Worm (Caenorhabditis elegans) whole organism, L4 larva: ENCODE measurements around the gene mab-3.
A peak's percentile ranks its signal among the peaks of the same experiment; 100 is the strongest.

Experiments
- D1046.2 ChIP-seq: fragments of 200-800 bp; sonication (Bioruptor generic); IDR thresholded peaks from 2 replicates; pipeline ENCODE4 v1.3.6; 2022; ENCODE audit warnings: missing genetic modification characterization, missing compliant biosample characterization
- F37D6.2 ChIP-seq: sonication (generic microtip); optimal IDR thresholded peaks from 2 replicates; lab custom pipeline; 2016; ENCODE audit warnings: mild to moderate bottlenecking, missing genetic modification characterization, missing compliant biosample characterization
- F44E2.7 ChIP-seq: fragments of 200-800 bp; sonication (Bioruptor generic); IDR thresholded peaks from 2 replicates; pipeline ENCODE4 v2.1.2; 2022; ENCODE audit warnings: missing genetic modification characterization, missing compliant biosample characterization
- F49E8.2 ChIP-seq: sonication (generic microtip); optimal IDR thresholded peaks from 2 replicates; lab custom pipeline; 2016; ENCODE audit warnings: missing compliant biosample characterization, mild to moderate bottlenecking, missing genetic modification characterization, borderline replicate concordance
- T26A8.4 ChIP-seq: fragments of 200-800 bp; sonication (Bioruptor generic); IDR thresholded peaks from 2 replicates; pipeline ENCODE4 v1.3.6; 2022; ENCODE audit warnings: missing genetic modification characterization, missing compliant biosample characterization
- Y48G9A.11 ChIP-seq: fragments of 200-800 bp; sonication (Bioruptor generic); IDR thresholded peaks from 2 replicates; pipeline ENCODE4 v1.3.6; 2022; ENCODE audit warnings: missing genetic modification reagents, missing genetic modification characterization, missing compliant biosample characterization
- Y5F2A.4 ChIP-seq: fragments of 200-800 bp; sonication (Bioruptor generic); optimal IDR thresholded peaks from 2 replicates; lab custom pipeline; 2018; ENCODE audit warnings: mild to moderate bottlenecking, missing genetic modification characterization, missing compliant biosample characterization
- ZK337.2 ChIP-seq: fragments of 200-800 bp; sonication (Bioruptor generic); IDR thresholded peaks from 2 replicates; pipeline ENCODE4 v1.3.6; 2022; ENCODE audit warnings: missing genetic modification reagents, missing genetic modification characterization, missing compliant biosample characterization
- aly-2 ChIP-seq: sonication (generic microtip); optimal IDR thresholded peaks from 2 replicates; lab custom pipeline; 2018; ENCODE audit warnings: missing biosample characterization, missing genetic modification characterization
- ama-1 ChIP-seq: fragments of 150-350 bp; optimal IDR thresholded peaks from 2 replicates; lab custom pipeline; 2014; ENCODE audit warnings: inconsistent platforms, mixed read lengths
- ceh-20 ChIP-seq: fragments of 200-800 bp; sonication (Bioruptor generic); IDR thresholded peaks from 2 replicates; pipeline ENCODE4 v1.3.6; 2022; ENCODE audit warnings: missing genetic modification reagents, missing genetic modification characterization, missing compliant biosample characterization
- ces-1 ChIP-seq: fragments of 150-350 bp; sonication (generic microtip); optimal IDR thresholded peaks from 4 replicates; lab custom pipeline; 2014; ENCODE audit warnings: missing biosample characterization, missing genetic modification reagents, missing genetic modification characterization
- ctbp-1 ChIP-seq: fragments of 200-800 bp; sonication (Bioruptor generic); IDR thresholded peaks from 2 replicates; pipeline ENCODE4 v1.3.6; 2022; ENCODE audit warnings: missing genetic modification reagents, missing genetic modification characterization, missing compliant biosample characterization
- daf-16 ChIP-seq, 3 experiments: sonication (generic microtip); optimal IDR thresholded peaks; 2 replicates each; lab custom pipeline; 2016 to 2017; ENCODE audit warnings: missing genetic modification characterization in 3 of 3, missing genetic modification reagents in 3 of 3, mild to moderate bottlenecking in 2 of 3, missing compliant biosample characterization in 2 of 3, missing biosample characterization in 1 of 3, moderate library complexity in 1 of 3
- daf-19 ChIP-seq: fragments of 200-800 bp; sonication (Bioruptor generic); conservative IDR thresholded peaks from 2 replicates; pipeline ENCODE4 v1.3.6; 2022; ENCODE audit warnings: missing genetic modification characterization, missing compliant biosample characterization
- dmd-8 ChIP-seq: fragments of 200-800 bp; sonication (Bioruptor generic); IDR thresholded peaks from 2 replicates; pipeline ENCODE4 v1.3.6; 2022; ENCODE audit warnings: missing genetic modification characterization, missing compliant biosample characterization
- dmd-9 ChIP-seq: fragments of 200-800 bp; sonication (Bioruptor generic); IDR thresholded peaks from 2 replicates; pipeline ENCODE4 v1.3.6; 2022; ENCODE audit warnings: missing genetic modification reagents, missing genetic modification characterization, missing compliant biosample characterization
- duxl-1 ChIP-seq: sonication (generic microtip); optimal IDR thresholded peaks from 2 replicates; lab custom pipeline; 2016; ENCODE audit warnings: mild to moderate bottlenecking, missing genetic modification characterization, moderate library complexity, missing compliant biosample characterization; ENCODE audit not compliant: poor library complexity
- egl-43 ChIP-seq: fragments of 200-800 bp; sonication (Bioruptor generic); IDR thresholded peaks from 2 replicates; pipeline ENCODE4 v1.3.6; 2022; ENCODE audit warnings: missing genetic modification reagents, missing genetic modification characterization, missing compliant biosample characterization
- gei-8 ChIP-seq: fragments of 200-800 bp; sonication (Bioruptor generic); optimal IDR thresholded peaks from 2 replicates; lab custom pipeline; 2018; ENCODE audit warnings: mild to moderate bottlenecking, missing genetic modification characterization, missing compliant biosample characterization
- hif-1 ChIP-seq, 2 experiments: sonication (generic microtip); optimal IDR thresholded peaks; 2 replicates each; lab custom pipeline; 2016 to 2017; ENCODE audit warnings: missing compliant biosample characterization in 2 of 2, missing genetic modification characterization in 2 of 2, missing genetic modification reagents in 2 of 2, missing genotype in 2 of 2, mild to moderate bottlenecking in 1 of 2
- hlh-11 ChIP-seq: fragments of 200-800 bp; sonication (Bioruptor generic); optimal IDR thresholded peaks from 2 replicates; lab custom pipeline; 2018; ENCODE audit warnings: mild to moderate bottlenecking, missing genetic modification characterization, missing compliant biosample characterization
- hlh-30 ChIP-seq: sonication (generic microtip); optimal IDR thresholded peaks from 2 replicates; lab custom pipeline; 2017; ENCODE audit warnings: antibody characterized with exemption, mild to moderate bottlenecking, missing genetic modification characterization, missing compliant biosample characterization; ENCODE audit not compliant: insufficient read depth
- lin-1 ChIP-seq: fragments of 200-800 bp; sonication (Bioruptor generic); IDR thresholded peaks from 2 replicates; pipeline ENCODE4 v1.3.6; 2022; ENCODE audit warnings: missing genetic modification reagents, missing genetic modification characterization, missing compliant biosample characterization
- lin-15B ChIP-seq: fragments of 150-350 bp; sonication (generic microtip); optimal IDR thresholded peaks from 3 replicates; lab custom pipeline; 2014; ENCODE audit warnings: missing biosample characterization, missing genetic modification characterization
- lin-29 ChIP-seq: fragments of 200-800 bp; sonication (Bioruptor generic); IDR thresholded peaks from 2 replicates; pipeline ENCODE4 v1.3.6; 2022; ENCODE audit warnings: missing genetic modification reagents, missing genetic modification characterization, missing compliant biosample characterization
- lin-38 ChIP-seq: fragments of 200-800 bp; sonication (Bioruptor generic); IDR thresholded peaks from 2 replicates; pipeline ENCODE4 v1.3.6; 2022; ENCODE audit warnings: missing genetic modification reagents, missing genetic modification characterization, missing compliant biosample characterization
- lin-39 ChIP-seq: fragments of 150-350 bp; optimal IDR thresholded peaks from 2 replicates; lab custom pipeline; 2014; ENCODE audit warnings: missing biosample characterization, missing genetic modification reagents, missing genetic modification characterization
- lir-3 ChIP-seq: sonication (generic microtip); optimal IDR thresholded peaks from 2 replicates; lab custom pipeline; 2016; ENCODE audit warnings: mild to moderate bottlenecking, missing genetic modification characterization, missing compliant biosample characterization
- madf-9 ChIP-seq: fragments of 200-800 bp; sonication (Bioruptor generic); conservative IDR thresholded peaks from 2 replicates; pipeline ENCODE4 v1.3.6; 2022; ENCODE audit warnings: missing genetic modification reagents, missing genetic modification characterization, missing compliant biosample characterization
- mdl-1 ChIP-seq, 2 experiments: fragments of 150-350 bp in 1 of 2; sonication (generic microtip) in 1 of 2; optimal IDR thresholded peaks; 2 replicates each; lab custom pipeline; 2014 to 2017; ENCODE audit warnings: missing biosample characterization in 2 of 2, missing genetic modification characterization in 2 of 2
- mdt-29 ChIP-seq: fragments of 200-800 bp; sonication (Bioruptor generic); IDR thresholded peaks from 2 replicates; pipeline ENCODE4 v1.3.6; 2022; ENCODE audit warnings: missing genetic modification reagents, missing genetic modification characterization, missing compliant biosample characterization
- mep-1 ChIP-seq: fragments of 150-350 bp; sonication (generic microtip); optimal IDR thresholded peaks from 3 replicates; lab custom pipeline; 2014; ENCODE audit warnings: missing biosample characterization, missing genetic modification characterization
- nhr-10 ChIP-seq: fragments of 150-350 bp; optimal IDR thresholded peaks from 2 replicates; lab custom pipeline; 2014; ENCODE audit warnings: missing biosample characterization, missing genetic modification characterization
- nhr-11 ChIP-seq: fragments of 150-350 bp; optimal IDR thresholded peaks from 2 replicates; lab custom pipeline; 2014; ENCODE audit warnings: missing biosample characterization, missing genetic modification characterization
- nhr-111 ChIP-seq: fragments of 200-800 bp; sonication (Bioruptor generic); optimal IDR thresholded peaks from 2 replicates; lab custom pipeline; 2018; ENCODE audit warnings: mild to moderate bottlenecking, missing genetic modification characterization, missing compliant biosample characterization
- nhr-237 ChIP-seq: sonication (generic microtip); optimal IDR thresholded peaks from 2 replicates; lab custom pipeline; 2017; ENCODE audit warnings: missing biosample characterization, missing genetic modification characterization
- nhr-25 ChIP-seq: sonication (generic microtip); optimal IDR thresholded peaks from 2 replicates; lab custom pipeline; 2017; ENCODE audit warnings: missing genetic modification characterization, mild to moderate bottlenecking, missing compliant biosample characterization, antibody characterized with exemption, moderate library complexity, borderline replicate concordance; ENCODE audit not compliant: insufficient read depth
- nhr-41 ChIP-seq: fragments of 200-800 bp; sonication (Bioruptor generic); IDR thresholded peaks from 2 replicates; pipeline ENCODE4 v1.3.6; 2022; ENCODE audit warnings: missing genetic modification reagents, missing genetic modification characterization, missing compliant biosample characterization
- nhr-77 ChIP-seq: fragments of 150-350 bp; optimal IDR thresholded peaks from 2 replicates; lab custom pipeline; 2014; ENCODE audit warnings: missing biosample characterization, missing genetic modification characterization
- pqm-1 ChIP-seq: sonication (generic microtip); optimal IDR thresholded peaks from 2 replicates; lab custom pipeline; 2017; ENCODE audit warnings: missing biosample characterization, missing genetic modification characterization
- set-16 ChIP-seq: fragments of 200-800 bp; sonication (Bioruptor generic); IDR thresholded peaks from 2 replicates; pipeline ENCODE4 v1.3.6; 2022; ENCODE audit warnings: missing genetic modification reagents, missing genetic modification characterization, missing compliant biosample characterization
- skn-1 ChIP-seq: fragments of 150-350 bp; optimal IDR thresholded peaks from 2 replicates; lab custom pipeline; 2014; ENCODE audit warnings: missing biosample characterization, missing genetic modification characterization
- spr-1 ChIP-seq: sonication (generic microtip); optimal IDR thresholded peaks from 2 replicates; lab custom pipeline; 2016; ENCODE audit warnings: mild to moderate bottlenecking, missing genetic modification characterization, missing compliant biosample characterization
- unc-130 ChIP-seq: sonication (generic microtip); optimal IDR thresholded peaks from 2 replicates; lab custom pipeline; 2016; ENCODE audit warnings: missing genetic modification reagents, missing genetic modification characterization, missing compliant biosample characterization
- unc-62 ChIP-seq, 3 experiments: fragments of 150-350 bp in 1 of 3; sonication (generic microtip); optimal IDR thresholded peaks in 2 of 3; peaks in 1 of 3; 1 replicate in 1 of 3; 2 replicates in 2 of 3; lab custom pipeline; 2014 to 2017; ENCODE audit warnings: missing biosample characterization in 3 of 3, missing genetic modification characterization in 3 of 3, missing genetic modification reagents in 3 of 3, missing genotype in 1 of 3
- zfp-2 ChIP-seq: sonication (generic microtip); optimal IDR thresholded peaks from 2 replicates; lab custom pipeline; 2016; ENCODE audit warnings: mild to moderate bottlenecking, missing genetic modification characterization, missing compliant biosample characterization
- zip-11 ChIP-seq: fragments of 200-800 bp; sonication (Bioruptor generic); IDR thresholded peaks from 2 replicates; pipeline ENCODE4 v1.3.6; 2022; ENCODE audit warnings: missing genetic modification characterization, missing compliant biosample characterization
- ztf-7 ChIP-seq: fragments of 150-350 bp; optimal IDR thresholded peaks from 2 replicates; lab custom pipeline; 2014; ENCODE audit warnings: missing biosample characterization, missing genetic modification characterization

mab-3 gene

DNA sequence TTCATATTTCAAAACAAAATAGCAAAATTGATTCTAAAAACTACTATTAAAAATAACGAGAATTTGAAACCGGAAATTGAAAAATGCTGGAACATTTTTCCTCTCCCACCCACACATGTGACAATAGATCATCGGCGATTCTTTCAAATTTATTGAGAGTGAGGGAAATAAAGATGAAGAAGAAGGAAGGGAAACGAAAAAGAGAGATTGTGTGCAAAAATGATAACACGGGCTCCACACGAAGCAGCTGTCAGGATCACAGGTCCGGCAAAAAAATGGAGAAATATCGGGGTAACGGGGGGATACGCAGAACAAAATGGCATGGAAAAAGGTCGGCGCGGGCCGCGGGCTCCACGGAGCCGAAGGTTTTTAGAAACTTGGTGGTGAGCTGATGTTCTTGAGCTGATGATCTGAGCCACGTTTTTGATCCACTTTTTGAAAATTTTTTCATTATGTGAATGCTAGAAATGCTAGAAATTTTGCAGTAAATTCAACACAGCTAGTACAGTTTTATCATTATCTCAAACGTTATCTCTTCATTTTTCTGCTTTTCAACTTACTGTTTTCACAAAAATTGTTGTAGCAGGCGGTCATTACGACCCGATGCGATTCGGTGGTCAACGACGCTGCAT is 25.8 kb downstream of the mab-3 start, which contains the start of gene shk-1:
Gene shk-1, plus strand, starts transcription at position 582 of the 632 bp plus-strand sequence.
- no peak for TF ChIP-seq dmd-8 (GFP tag; lab: Robert Waterston, UW)
- no peak for TF ChIP-seq nhr-25 (tag; lab: Kevin White, UChicago)
- TF ChIP-seq D1046.2 = no peak
- no peak for TF ChIP-seq aly-2 (tag; lab: Kevin White, UChicago)
- TF ChIP-seq nhr-10 (tag; lab: Kevin White, UChicago) = no peak
- TF ChIP-seq nhr-237 = no peak
- no peak for TF ChIP-seq T26A8.4 (GFP tag; lab: Robert Waterston, UW)
- TF ChIP-seq duxl-1 (tag; lab: Kevin White, UChicago) = no peak
- TF ChIP-seq F37D6.2 (tag; lab: Kevin White, UChicago) = no peak
- no peak for TF ChIP-seq zip-11 (GFP tag; lab: Robert Waterston, UW)
- TF ChIP-seq ama-1 (lab: Kevin White, UChicago) = no peak
- no peak for TF ChIP-seq zfp-2 (tag; lab: Kevin White, UChicago)
- no peak for TF ChIP-seq hif-1 (tag; optimal IDR thresholded peaks at IDR 0.05; lab: Kevin White, UChicago)
- no peak for TF ChIP-seq lin-38 (GFP tag; lab: Robert Waterston, UW)
- no peak for TF ChIP-seq spr-1 (tag; lab: Kevin White, UChicago)
- TF ChIP-seq Y5F2A.4 (GFP tag; lab: Kevin White, UChicago) = no peak
- TF ChIP-seq lin-39 (tag; lab: Kevin White, UChicago) = no peak
- TF ChIP-seq mep-1 (tag; lab: Kevin White, UChicago) = no peak
- no peak for TF ChIP-seq nhr-77
- TF ChIP-seq unc-130 (GFP tag; lab: Kevin White, UChicago) = no peak
- no peak for TF ChIP-seq daf-19
- no peak for TF ChIP-seq nhr-41 (GFP tag; lab: Robert Waterston, UW)
- TF ChIP-seq pqm-1 (tag; lab: Kevin White, UChicago) = no peak
- peak in 1 of 2 experiments; percentile 44 for TF ChIP-seq daf-16 (GFP tag; optimal IDR thresholded peaks at IDR 0.05; lab: Kevin White, UChicago)
- TF ChIP-seq daf-16 (tag; optimal IDR thresholded peaks at IDR 0.05; lab: Kevin White, UChicago) = no peak
- TF ChIP-seq mdt-29 (GFP tag; lab: Robert Waterston, UW) = no peak
- no peak for TF ChIP-seq ces-1
- no peak for TF ChIP-seq ctbp-1 (GFP tag; lab: Robert Waterston, UW)
- peak; percentile 48 for TF ChIP-seq hlh-11
- TF ChIP-seq F49E8.2 = no peak
- no peak for TF ChIP-seq gei-8 (GFP tag; lab: Kevin White, UChicago)
- TF ChIP-seq nhr-111 (GFP tag; lab: Kevin White, UChicago) = no peak
- TF ChIP-seq unc-62 (GFP tag; optimal IDR thresholded peaks at IDR 0.05 in 1 of 2; lab: Kevin White, UChicago) = peak in 1 of 2 experiments; percentile 11
- TF ChIP-seq unc-62 (tag; optimal IDR thresholded peaks at IDR 0.05; lab: Kevin White, UChicago) = no peak
- no peak for TF ChIP-seq egl-43 (GFP tag; lab: Robert Waterston, UW)
- no peak for TF ChIP-seq dmd-9 (GFP tag; lab: Robert Waterston, UW)
- no peak for TF ChIP-seq ztf-7
- no peak for TF ChIP-seq F44E2.7 (GFP tag; lab: Robert Waterston, UW)
- TF ChIP-seq madf-9 = no peak
- peak; percentile 13 for TF ChIP-seq hlh-30 (tag; lab: Kevin White, UChicago)
- 0 out of 2 replicates have a peak, but pooled peaks have one; percentile 19 for TF ChIP-seq ZK337.2 (GFP tag; lab: Robert Waterston, UW)
- no peak; the same call in 1 of the 2 replicates for TF ChIP-seq set-16 (GFP tag; lab: Robert Waterston, UW)
- no peak for TF ChIP-seq lin-29 (GFP tag; lab: Robert Waterston, UW)
- TF ChIP-seq Y48G9A.11 (GFP tag; lab: Robert Waterston, UW) = no peak
- no peak for TF ChIP-seq ceh-20
- TF ChIP-seq lin-15B (tag; lab: Kevin White, UChicago) = no peak
- no peak for TF ChIP-seq skn-1 (tag; lab: Kevin White, UChicago)
- no peak for TF ChIP-seq lir-3 (tag; lab: Kevin White, UChicago)
- no peak for TF ChIP-seq lin-1 (GFP tag; lab: Robert Waterston, UW)
- TF ChIP-seq mdl-1 (tag; optimal IDR thresholded peaks at IDR 0.05; lab: Kevin White, UChicago) = no peak
- TF ChIP-seq nhr-11 (tag; lab: Kevin White, UChicago) = peak; percentile 90
